Fruit fly (Drosophila melanogaster) whole organism, embryonic: ENCODE data around the gene CG32832.

Experiments used
- Atf3 ChIP-seq: fragments of 200-800 bp; sonication (Bioruptor generic); optimal IDR thresholded peaks from 3 replicates; lab custom pipeline; 2016; ENCODE audit warnings: missing biosample characterization, missing genetic modification characterization
- C15 ChIP-seq: fragments of 200-800 bp; sonication (Bioruptor generic); IDR thresholded peaks from 3 replicates; pipeline ENCODE4 v1.3.6; 2022; ENCODE audit warnings: missing biosample characterization, missing genetic modification characterization
- CG11085 ChIP-seq: fragments of 200-800 bp; sonication (Bioruptor generic); IDR thresholded peaks from 2 replicates; pipeline ENCODE4 v1.3.6; 2022; ENCODE audit warnings: missing biosample characterization, missing genetic modification characterization
- CG12155 ChIP-seq: fragments of 200-800 bp; sonication (Bioruptor generic); optimal IDR thresholded peaks from 3 replicates; lab custom pipeline; 2016; ENCODE audit warnings: missing biosample characterization, missing genetic modification characterization
- CG12236 ChIP-seq: fragments of 200-800 bp; sonication (Bioruptor generic); optimal IDR thresholded peaks from 2 replicates; lab custom pipeline; 2016; ENCODE audit warnings: missing biosample characterization, missing genetic modification characterization
- CG1233 ChIP-seq: fragments of 200-800 bp; sonication (Bioruptor generic); optimal IDR thresholded peaks from 4 replicates; lab custom pipeline; 2018; ENCODE audit warnings: missing biosample characterization, mild to moderate bottlenecking, missing genetic modification characterization
- CG14014 ChIP-seq: fragments of 200-800 bp; sonication (Bioruptor generic); IDR thresholded peaks from 2 replicates; pipeline ENCODE4 v1.3.6; 2022; ENCODE audit warnings: missing biosample characterization, missing genetic modification characterization
- CG16779 ChIP-seq: fragments of 200-800 bp; sonication (Bioruptor generic); IDR thresholded peaks from 2 replicates; pipeline ENCODE4 v1.3.6; 2022; ENCODE audit warnings: missing biosample characterization, missing genetic modification characterization
- CG17361 ChIP-seq: fragments of 200-800 bp; sonication (Bioruptor generic); IDR thresholded peaks from 3 replicates; pipeline ENCODE4 v1.3.6; 2022; ENCODE audit warnings: missing biosample characterization, missing genetic modification characterization
- CG1832 ChIP-seq: fragments of 200-800 bp; sonication (Bioruptor generic); optimal IDR thresholded peaks from 2 replicates; lab custom pipeline; 2017; ENCODE audit warnings: missing biosample characterization, mild to moderate bottlenecking, missing genetic modification characterization, inconsistent platforms
- CG34376 ChIP-seq: fragments of 200-800 bp; sonication (Bioruptor generic); optimal IDR thresholded peaks from 2 replicates; lab custom pipeline; 2018; ENCODE audit warnings: missing biosample characterization, mild to moderate bottlenecking, missing genetic modification characterization
- CG34422 ChIP-seq: fragments of 200-800 bp; sonication (Bioruptor generic); IDR thresholded peaks from 3 replicates; pipeline ENCODE4 v1.3.6; 2022; ENCODE audit warnings: missing biosample characterization, missing genetic modification characterization
- CG4360 ChIP-seq: fragments of 200-800 bp; sonication (Bioruptor generic); IDR thresholded peaks from 2 replicates; pipeline ENCODE4 v1.3.6; 2022; ENCODE audit warnings: missing biosample characterization, missing genetic modification characterization
- CG7372 ChIP-seq: fragments of 200-800 bp; sonication (Bioruptor generic); IDR thresholded peaks from 2 replicates; pipeline ENCODE4 v1.3.6; 2022; ENCODE audit warnings: missing biosample characterization, missing genetic modification characterization
- CG9215 ChIP-seq: fragments of 200-800 bp; sonication (Bioruptor generic); IDR thresholded peaks from 2 replicates; pipeline ENCODE4 v1.3.6; 2022; ENCODE audit warnings: missing biosample characterization, missing genetic modification characterization
- Dfd ChIP-seq, 2 experiments: fragments of >200 bp; optimal IDR thresholded peaks; 2 replicates each; lab custom pipeline; 2017; ENCODE audit warnings: missing biosample characterization in 2 of 2, missing genetic modification characterization in 2 of 2
- E2f2 ChIP-seq: fragments of 200-800 bp; sonication (Bioruptor generic); IDR thresholded peaks from 2 replicates; pipeline ENCODE4 v1.3.6; 2022; ENCODE audit warnings: missing biosample characterization, missing genetic modification characterization
- GATAe ChIP-seq: fragments of 200-800 bp; sonication (Bioruptor generic); conservative IDR thresholded peaks from 2 replicates; pipeline ENCODE4 v1.3.6; 2022; ENCODE audit warnings: missing biosample characterization, missing genetic modification characterization
- HLH3B ChIP-seq: fragments of 200-800 bp; sonication (Bioruptor generic); IDR thresholded peaks from 2 replicates; pipeline ENCODE4 v1.3.6; 2022; ENCODE audit warnings: missing biosample characterization, missing genetic modification characterization
- Hr78 ChIP-seq, 2 experiments: fragments of 200-800 bp in 1 of 2; fragments of >200 bp in 1 of 2; sonication (Bioruptor generic) in 1 of 2; optimal IDR thresholded peaks; 2 replicates each; lab custom pipeline; 2017 to 2019; ENCODE audit warnings: missing biosample characterization in 2 of 2, missing genetic modification characterization in 2 of 2, mild to moderate bottlenecking in 1 of 2, moderate library complexity in 1 of 2
- MESR4 ChIP-seq: fragments of 200-800 bp; sonication (Bioruptor generic); optimal IDR thresholded peaks from 2 replicates; lab custom pipeline; 2018; ENCODE audit warnings: missing biosample characterization, mild to moderate bottlenecking, missing genetic modification characterization, moderate library complexity
- Med ChIP-seq: fragments of 200-800 bp; sonication (Bioruptor generic); peaks from one replicate; lab custom pipeline; 2016; ENCODE audit warnings: missing biosample characterization, missing genetic modification characterization, mild to moderate bottlenecking, inconsistent platforms, moderate library complexity
- NC2β ChIP-seq: fragments of 200-800 bp; sonication (Bioruptor generic); optimal IDR thresholded peaks from 2 replicates; lab custom pipeline; 2016; ENCODE audit warnings: missing biosample characterization, missing genetic modification characterization
- Rx ChIP-seq: fragments of 200-800 bp; sonication (Bioruptor generic); IDR thresholded peaks from 2 replicates; pipeline ENCODE4 v1.3.6; 2022; ENCODE audit warnings: missing biosample characterization, missing genetic modification characterization
- YL-1 ChIP-seq: fragments of 200-800 bp; sonication (Bioruptor generic); optimal IDR thresholded peaks from 3 replicates; lab custom pipeline; 2017; ENCODE audit warnings: missing biosample characterization, mild to moderate bottlenecking, missing genetic modification characterization
- bowl ChIP-seq: fragments of 200-800 bp; sonication (Bioruptor generic); IDR thresholded peaks from 2 replicates; pipeline ENCODE4 v1.3.6; 2022; ENCODE audit warnings: missing biosample characterization, missing genetic modification characterization
- caup ChIP-seq: fragments of 200-800 bp; sonication (Bioruptor generic); optimal IDR thresholded peaks from 3 replicates; lab custom pipeline; 2017; ENCODE audit warnings: missing biosample characterization, mild to moderate bottlenecking, missing genetic modification characterization, moderate library complexity; ENCODE audit not compliant: severe bottlenecking
- cg ChIP-seq: fragments of 200-800 bp; sonication (Bioruptor generic); optimal IDR thresholded peaks from 3 replicates; lab custom pipeline; 2019; ENCODE audit warnings: missing biosample characterization, mild to moderate bottlenecking, missing genetic modification characterization, moderate library complexity
- chinmo ChIP-seq: fragments of 200-800 bp; sonication (Bioruptor generic); IDR thresholded peaks from 4 replicates; pipeline ENCODE4 v1.3.6; 2022; ENCODE audit warnings: missing biosample characterization, missing genetic modification characterization; ENCODE audit not compliant: partially characterized antibody
- crol ChIP-seq: fragments of 200-800 bp; sonication (Bioruptor generic); IDR thresholded peaks from 2 replicates; pipeline ENCODE4 v1.3.6; 2022; ENCODE audit warnings: missing biosample characterization, missing genetic modification characterization
- crp ChIP-seq, 2 experiments: fragments of 200-800 bp; sonication (Bioruptor generic); optimal IDR thresholded peaks; 2 replicates in 1 of 2; 3 replicates in 1 of 2; lab custom pipeline; 2017; ENCODE audit warnings: missing biosample characterization in 2 of 2, missing genetic modification characterization in 2 of 2, mild to moderate bottlenecking in 1 of 2, moderate library complexity in 1 of 2
- disco-r ChIP-seq: fragments of 200-800 bp; sonication (Bioruptor generic); optimal IDR thresholded peaks from 2 replicates; lab custom pipeline; 2016; ENCODE audit warnings: missing biosample characterization, missing genetic modification characterization
- exex ChIP-seq: fragments of 200-800 bp; sonication (Bioruptor generic); optimal IDR thresholded peaks from 4 replicates; lab custom pipeline; 2018; ENCODE audit warnings: missing biosample characterization, mild to moderate bottlenecking, missing genetic modification characterization, moderate library complexity
- gem ChIP-seq: fragments of 200-800 bp; sonication (Bioruptor generic); optimal IDR thresholded peaks from 2 replicates; lab custom pipeline; 2019; ENCODE audit warnings: missing biosample characterization, mild to moderate bottlenecking, missing genetic modification characterization, moderate library complexity
- hkb ChIP-seq, 2 experiments: fragments of 200-800 bp in 1 of 2; fragments of >200 bp in 1 of 2; sonication (Bioruptor generic) in 1 of 2; IDR thresholded peaks in 1 of 2; optimal IDR thresholded peaks in 1 of 2; 2 replicates each; pipeline versions ENCODE4 v1.3.6 to Lab custom; 2017 to 2022; ENCODE audit warnings: missing biosample characterization in 1 of 2, missing genetic modification characterization in 1 of 2
- jumu ChIP-seq: fragments of 200-800 bp; sonication (Bioruptor generic); optimal IDR thresholded peaks from 3 replicates; lab custom pipeline; 2016; ENCODE audit warnings: missing biosample characterization, missing genetic modification characterization
- onecut ChIP-seq: fragments of 200-800 bp; sonication (Bioruptor generic); IDR thresholded peaks from 2 replicates; pipeline ENCODE4 v1.3.6; 2022; ENCODE audit warnings: missing biosample characterization, missing genetic modification characterization
- prd ChIP-seq, 3 experiments: fragments of >200 bp in 2 of 3; fragments of 200-800 bp in 1 of 3; sonication (Bioruptor generic) in 1 of 3; optimal IDR thresholded peaks in 2 of 3; IDR thresholded peaks in 1 of 3; 2 replicates in 2 of 3; 3 replicates in 1 of 3; pipeline versions ENCODE4 v1.3.6 to Lab custom; 2017 to 2022; ENCODE audit warnings: missing biosample characterization in 1 of 3, missing genetic modification characterization in 1 of 3
- run ChIP-seq: fragments of 200-800 bp; sonication (Bioruptor generic); optimal IDR thresholded peaks from 3 replicates; lab custom pipeline; 2018; ENCODE audit warnings: missing biosample characterization, mild to moderate bottlenecking, missing genetic modification characterization
- stwl ChIP-seq: fragments of 200-800 bp; sonication (Bioruptor generic); optimal IDR thresholded peaks from 3 replicates; lab custom pipeline; 2018; ENCODE audit warnings: missing biosample characterization, mild to moderate bottlenecking, missing genetic modification characterization, moderate library complexity
- unpg ChIP-seq: fragments of 200-800 bp; sonication (Bioruptor generic); optimal IDR thresholded peaks from 3 replicates; lab custom pipeline; 2018; ENCODE audit warnings: missing biosample characterization, mild to moderate bottlenecking, missing genetic modification characterization, moderate library complexity
- wor ChIP-seq: fragments of 200-800 bp; sonication (Bioruptor generic); IDR thresholded peaks from 2 replicates; pipeline ENCODE4 v1.3.6; 2022; ENCODE audit warnings: missing biosample characterization, missing genetic modification characterization

CG32832 gene

DNA sequence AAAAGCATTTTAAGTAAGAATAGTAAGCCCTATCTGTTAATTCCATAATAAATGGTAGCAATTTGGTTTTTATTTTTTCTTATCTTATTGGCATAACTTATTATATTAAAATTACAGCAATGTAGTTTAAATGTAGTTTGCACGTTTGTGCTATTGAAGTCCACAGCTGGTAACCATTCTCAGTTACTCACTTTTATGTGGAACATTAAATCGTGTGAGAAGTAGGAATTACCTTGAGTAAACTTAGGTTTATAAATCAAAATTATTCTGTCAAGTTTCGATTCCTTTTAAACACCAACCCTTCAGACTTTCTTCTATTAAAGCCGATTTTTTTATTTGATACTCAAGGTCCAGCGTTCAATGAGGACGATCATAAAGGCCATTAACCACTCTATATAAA lies 10.5 kb upstream of the CG32832 start, which contains the start of gene CG42556:
Gene CG42556 (plus strand): TSS at position 301 of the 400 bp plus-strand sequence.
- TF ChIP-seq jumu (GFP tag; lab: Kevin White, UChicago) (no peak), Atf3 (GFP tag; lab: Kevin White, UChicago) (no peak), CG34422 (GFP tag; lab: Robert Waterston, UW) (no peak), HLH3B (GFP tag; lab: Robert Waterston, UW) (no peak), disco-r (no peak), Rx (GFP tag; lab: Robert Waterston, UW) (no peak), CG17361 (GFP tag; lab: Robert Waterston, UW) (no peak)
- TF ChIP-seq, all 482 proteins: peak for 0

DNA sequence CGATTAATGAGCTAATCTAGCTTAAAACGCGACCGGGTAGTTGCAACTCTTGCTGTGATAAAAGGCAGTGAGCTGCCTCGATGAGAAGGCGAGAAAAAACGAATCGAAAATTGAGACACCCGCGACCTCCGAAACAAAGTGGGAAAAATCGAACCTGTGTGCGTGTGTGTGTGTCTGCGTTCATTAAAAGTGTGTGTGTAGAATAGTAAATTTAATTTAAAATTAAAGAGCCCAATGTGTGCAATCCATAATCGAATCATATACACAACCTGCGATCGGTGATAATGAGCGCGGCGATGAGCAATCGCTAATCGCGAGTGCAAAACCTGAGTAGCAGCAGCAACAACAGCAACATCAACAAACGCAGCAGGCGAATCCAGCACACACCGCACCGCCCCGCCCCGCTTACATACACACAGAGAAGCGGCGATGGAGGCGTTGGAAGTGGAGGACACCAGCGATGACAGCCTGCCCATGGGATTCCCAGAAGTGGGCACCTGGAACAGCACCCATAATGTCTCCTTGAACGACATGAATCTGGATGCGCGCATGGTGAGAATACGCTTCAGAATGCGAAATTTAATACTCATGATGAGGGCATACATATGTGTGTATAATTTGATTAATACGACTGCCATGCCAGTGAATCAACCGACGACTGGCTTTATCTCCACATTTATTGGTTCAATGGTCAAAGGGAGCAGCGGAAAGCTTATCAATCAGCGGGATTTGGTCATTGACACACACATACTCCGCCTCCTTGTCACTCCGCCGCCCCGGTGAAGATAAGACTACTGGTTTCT lies 9.7 kb upstream of the CG32832 start:
- 0 out of 2 replicates have a peak, but pooled peaks have one; percentile 8 for TF ChIP-seq CG14014
- no peak for TF ChIP-seq CG9215
- TF ChIP-seq onecut (GFP tag; lab: Robert Waterston, UW) = peak; percentile 95
- TF ChIP-seq CG34422 (GFP tag; lab: Robert Waterston, UW) = peak; percentile 48; the same call in 2 of the 3 replicates
- no peak for TF ChIP-seq CG1832 (GFP tag; lab: Kevin White, UChicago)
- peak in 1 of 2 experiments; percentile 59 for TF ChIP-seq crp (GFP tag; optimal IDR thresholded peaks at IDR 0.05; lab: Kevin White, UChicago)
- TF ChIP-seq Hr78 (GFP tag; optimal IDR thresholded peaks at IDR 0.05; lab: Kevin White, UChicago) = peak in 1 of 2 experiments; percentile 90
- TF ChIP-seq wor (GFP tag; lab: Robert Waterston, UW) = no peak
- peak; percentile 64; the same call in 1 of the 4 replicates for TF ChIP-seq chinmo
- peak; percentile 16 for TF ChIP-seq YL-1 (GFP tag; lab: Kevin White, UChicago)
- TF ChIP-seq CG34376 (GFP tag; lab: Kevin White, UChicago) = peak; percentile 50
- peak; percentile 86 for TF ChIP-seq MESR4 (GFP tag; lab: Kevin White, UChicago)
- TF ChIP-seq crol (GFP tag; lab: Robert Waterston, UW) = peak; percentile 92
- peak; percentile 90 for TF ChIP-seq cg (GFP tag; lab: Kevin White, UChicago)
- TF ChIP-seq exex (tag; lab: Kevin White, UChicago) = peak; percentile 45
- TF ChIP-seq CG4360 (GFP tag; lab: Robert Waterston, UW) = peak; percentile 17; the same call in 1 of the 2 replicates
- no peak for TF ChIP-seq prd (optimal IDR thresholded peaks at IDR 0.05; lab: Kevin White, UChicago)
- TF ChIP-seq prd (GFP tag; IDR thresholded peaks at IDR 0.05; lab: Robert Waterston, UW) = 0 out of 3 replicates have a peak, but pooled peaks have one; percentile 18
- 0 out of 2 replicates have a peak, but pooled peaks have one; percentile 30 for TF ChIP-seq bowl
- TF ChIP-seq CG1233 (GFP tag; lab: Kevin White, UChicago) = no peak
- TF ChIP-seq GATAe (GFP tag; lab: Robert Waterston, UW) = peak; percentile 35; the same call in 1 of the 2 replicates

DNA sequence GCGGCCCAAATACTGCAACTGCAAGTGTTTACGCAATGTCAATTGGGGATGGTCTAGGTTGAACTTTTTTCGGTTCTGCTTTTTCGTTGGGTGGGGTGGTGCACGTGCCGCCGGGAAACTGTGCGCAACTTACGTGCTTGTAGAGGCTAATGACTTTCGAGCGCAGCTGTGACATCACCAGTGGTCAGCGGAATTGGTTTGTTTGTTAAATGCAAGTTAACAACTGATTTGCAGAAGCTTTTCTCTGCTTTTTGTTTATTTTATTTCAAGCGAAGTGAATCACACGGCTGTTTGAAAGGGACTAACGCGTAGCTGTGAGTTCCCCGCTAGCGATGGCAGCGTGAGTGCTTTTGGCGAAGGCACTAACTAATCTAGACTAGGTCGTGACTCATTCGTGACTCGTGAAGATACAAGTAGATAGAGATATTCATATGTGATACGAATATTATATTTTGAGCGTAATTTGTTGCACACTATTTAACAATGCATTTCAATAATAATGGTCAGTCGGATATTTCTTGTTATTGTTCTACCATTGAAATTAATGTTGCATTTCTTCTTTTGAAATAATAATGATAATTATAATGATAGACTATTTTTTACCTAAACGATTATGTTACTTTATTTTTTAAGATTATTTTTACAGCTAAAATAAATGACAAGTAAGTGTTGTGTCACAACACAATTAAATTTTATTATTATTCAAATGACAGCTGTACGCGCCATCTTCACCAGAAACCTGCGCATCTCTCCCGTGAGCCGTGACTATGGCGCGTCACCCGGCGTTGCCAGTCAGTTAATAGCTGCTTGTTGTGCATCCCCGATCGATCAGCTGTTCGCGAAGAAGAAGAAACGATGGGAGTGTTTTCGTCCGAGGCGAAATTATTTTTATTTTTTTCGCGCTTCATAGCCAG lies 8.8 kb upstream of the CG32832 start, which contains the start of the genes osi and tweek:
Gene osi (minus strand): TSS at position 307 of the 914 bp plus-strand sequence.
Gene tweek (plus strand): TSS at position 831 of the 914 bp plus-strand sequence.
- TF ChIP-seq CG12236 (GFP tag; lab: Kevin White, UChicago) = no peak
- no peak for TF ChIP-seq hkb (optimal IDR thresholded peaks at IDR 0.05; lab: Kevin White, UChicago)
- no peak for TF ChIP-seq hkb (GFP tag; IDR thresholded peaks at IDR 0.05; lab: Robert Waterston, UW)
- TF ChIP-seq CG11085 (GFP tag; lab: Robert Waterston, UW) = peak; percentile 22; the same call in 1 of the 2 replicates
- peak; percentile 48 for TF ChIP-seq NC2β (GFP tag; lab: Kevin White, UChicago)
- TF ChIP-seq CG12155 (GFP tag; lab: Kevin White, UChicago) = peak; percentile 76
- TF ChIP-seq Med (GFP tag; lab: Kevin White, UChicago) = peak; percentile 82
- no peak for TF ChIP-seq unpg (GFP tag; lab: Kevin White, UChicago)
- TF ChIP-seq CG7372 (GFP tag; lab: Robert Waterston, UW) = 0 out of 2 replicates have a peak, but pooled peaks have one; percentile 9
- TF ChIP-seq Dfd (GFP tag; optimal IDR thresholded peaks at IDR 0.05; lab: Kevin White, UChicago) = no peak
- peak; percentile 27 for TF ChIP-seq caup (GFP tag; lab: Kevin White, UChicago)
- 0 out of 2 replicates have a peak, but pooled peaks have one; percentile 11 for TF ChIP-seq CG16779
- TF ChIP-seq stwl (tag; lab: Kevin White, UChicago) = peak; percentile 34
- TF ChIP-seq E2f2 = peak; percentile 15; the same call in 1 of the 2 replicates
- peak; percentile 83 for TF ChIP-seq gem (tag; lab: Kevin White, UChicago)
- TF ChIP-seq C15 (GFP tag; lab: Robert Waterston, UW) = no peak
- TF ChIP-seq run (tag; lab: Kevin White, UChicago) = no peak
